Worm (Caenorhabditis elegans): ENCODE data around the gene fib-1.
A peak's percentile ranks its signal among the peaks of the same experiment; 100 is the strongest.

Gene fib-1

DNA sequence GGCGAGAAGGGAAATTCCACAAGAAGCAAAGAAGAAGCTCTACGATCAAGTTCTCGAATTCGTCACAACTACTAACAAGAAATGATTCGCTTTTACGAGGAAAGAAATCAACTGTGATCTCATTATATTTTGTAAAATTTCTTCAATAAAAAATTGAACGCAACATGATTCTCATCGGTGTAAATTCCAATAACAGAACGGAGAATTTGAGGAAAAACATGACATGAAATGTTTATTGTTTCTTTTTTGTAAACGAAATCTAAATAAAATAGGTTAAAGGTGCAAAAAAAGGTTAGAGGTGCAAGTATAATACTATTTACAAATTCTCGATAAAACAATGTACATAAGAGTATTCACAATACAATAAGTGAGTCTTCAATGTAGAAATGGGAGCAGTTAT, 10.5 kb downstream of the fib-1 start:
- TF ChIP-seq C17E4.6 (GFP tag; IDR thresholded peaks at IDR 0.05) (0 out of 2 replicates have a peak, but pooled peaks have one; percentile 44), unc-62 (GFP tag; optimal IDR thresholded peaks at IDR 0.05) (no peak), mcd-1 (GFP tag; IDR thresholded peaks at IDR 0.05) (no peak), ztf-28 (GFP tag; IDR thresholded peaks at IDR 0.05) (no peak), mel-28 (tag; optimal IDR thresholded peaks at IDR 0.05; ENCODE audit: borderline replicate concordance) (no peak), hmg-20 (GFP tag; IDR thresholded peaks at IDR 0.05) (no peak), ZK185.1 (tag; optimal IDR thresholded peaks at IDR 0.05; ENCODE audit: poor library complexity, severe bottlenecking) (no peak), B0336.3 (GFP tag; IDR thresholded peaks at IDR 0.05) (peak; percentile 84), chd-7 (tag; optimal IDR thresholded peaks at IDR 0.05) (no peak), ceh-100 (GFP tag; IDR thresholded peaks at IDR 0.05) (peak; percentile 56; the same call in 1 of the 2 replicates), tbp1 (GFP tag; optimal IDR thresholded peaks at IDR 0.05) (peak; percentile 42), snpc-1.3 (tag; optimal IDR thresholded peaks at IDR 0.05; ENCODE audit: insufficient read depth) (peak; percentile 85), Y67H2A.10 (GFP tag; conservative IDR thresholded peaks at IDR 0.05) (no peak), egl-44 (GFP tag; IDR thresholded peaks at IDR 0.05) (peak; percentile 44; the same call in 1 of the 2 replicates), ceh-40 (GFP tag; IDR thresholded peaks at IDR 0.05) (0 out of 2 replicates have a peak, but pooled peaks have one; percentile 41), pha-4 (tag; optimal IDR thresholded peaks at IDR 0.05) (no peak), mes-4 (tag; optimal IDR thresholded peaks at IDR 0.05) (no peak), nhr-179 (tag; optimal IDR thresholded peaks at IDR 0.05) (no peak), F22D6.2 (tag; optimal IDR thresholded peaks at IDR 0.05) (no peak), athp-1 (tag; optimal IDR thresholded peaks at IDR 0.05) (peak; percentile 71), cebp-2 (GFP tag; IDR thresholded peaks at IDR 0.05) (no peak), ztf-22 (GFP tag; optimal IDR thresholded peaks at IDR 0.05) (no peak), F39B2.1 (GFP tag; IDR thresholded peaks at IDR 0.05) (0 out of 2 replicates have a peak, but pooled peaks have one; percentile 43), ama-1 (optimal IDR thresholded peaks at IDR 0.05) (no peak), ama-1 (GFP tag; optimal IDR thresholded peaks at IDR 0.05) (peak in 1 of 2 experiments; percentile 49), rcor-1 (GFP tag; IDR thresholded peaks at IDR 0.05) (peak; percentile 69), B0019.2 (GFP tag; conservative IDR thresholded peaks at IDR 0.05) (no peak), madf-6 (GFP tag; IDR thresholded peaks at IDR 0.05) (peak; percentile 76), snpc-1.1 (tag; optimal IDR thresholded peaks at IDR 0.05; ENCODE audit: insufficient read depth) (peak; percentile 14), attf-5 (GFP tag; optimal IDR thresholded peaks at IDR 0.05) (peak; percentile 28), F49E8.2 (tag; optimal IDR thresholded peaks at IDR 0.05; ENCODE audit: insufficient read depth) (peak; percentile 77), ceh-79 (tag; optimal IDR thresholded peaks at IDR 0.05) (no peak), F23B12.7 (tag; optimal IDR thresholded peaks at IDR 0.05; ENCODE audit: insufficient read depth) (no peak), Y79H2A.3 (GFP tag; conservative IDR thresholded peaks at IDR 0.05) (peak; percentile 39; the same call in 1 of the 2 replicates), nhr-27 (tag; optimal IDR thresholded peaks at IDR 0.05) (no peak), madf-8 (GFP tag; conservative IDR thresholded peaks at IDR 0.05) (peak; percentile 23; the same call in 1 of the 2 replicates), repo-1 (tag; optimal IDR thresholded peaks at IDR 0.05) (peak; percentile 11), xnd-1 (tag; optimal IDR thresholded peaks at IDR 0.05) (peak; percentile 21), sptf-2 (GFP tag; optimal IDR thresholded peaks at IDR 0.05) (no peak), D2030.7 (GFP tag; IDR thresholded peaks at IDR 0.05) (peak; percentile 42), die-1 (tag; optimal IDR thresholded peaks at IDR 0.05) (peak; percentile 50), madf-3 (GFP tag; IDR thresholded peaks at IDR 0.05) (peak; percentile 48; the same call in 1 of the 2 replicates), nfya-1 (tag; optimal IDR thresholded peaks at IDR 0.05; ENCODE audit: borderline replicate concordance, insufficient read depth) (no peak), lsl-1 (GFP tag; optimal IDR thresholded peaks at IDR 0.05) (peak; percentile 46), nfya-2 (GFP tag; IDR thresholded peaks at IDR 0.05) (no peak), B0035.1 (tag; optimal IDR thresholded peaks at IDR 0.05) (no peak), zim-3 (tag; optimal IDR thresholded peaks at IDR 0.05) (no peak), dpff-1 (tag; optimal IDR thresholded peaks at IDR 0.05) (no peak)

Data from whole organism, young adult.